Worm (Caenorhabditis elegans) whole organism, early embryonic: ENCODE results near the gene C08E8.5.

Experiments
- B0310.2 ChIP-seq: sonication (generic microtip); optimal IDR thresholded peaks from 2 replicates; lab custom pipeline; 2016; ENCODE audit warnings: mild to moderate bottlenecking, missing genetic modification characterization, missing compliant biosample characterization
- F13C5.2 ChIP-seq: sonication (generic microtip); optimal IDR thresholded peaks from 2 replicates; lab custom pipeline; 2017; ENCODE audit warnings: mild to moderate bottlenecking, missing genetic modification characterization, inconsistent platforms, missing compliant biosample characterization
- aly-1 ChIP-seq: sonication (generic microtip); optimal IDR thresholded peaks from 2 replicates; lab custom pipeline; 2016; ENCODE audit warnings: missing genetic modification characterization, missing compliant biosample characterization
- ama-1 ChIP-seq: fragments of 150-350 bp; optimal IDR thresholded peaks from 2 replicates; lab custom pipeline; 2014
- ceh-13 ChIP-seq: fragments of 200-800 bp; sonication (Bioruptor generic); optimal IDR thresholded peaks from 2 replicates; lab custom pipeline; 2018; ENCODE audit warnings: mild to moderate bottlenecking, missing genetic modification characterization, missing compliant biosample characterization
- ceh-36 ChIP-seq: sonication (generic microtip); optimal IDR thresholded peaks from 2 replicates; lab custom pipeline; 2016; ENCODE audit warnings: missing genetic modification characterization, inconsistent platforms, missing compliant biosample characterization
- ets-7 ChIP-seq: sonication (generic microtip); optimal IDR thresholded peaks from 2 replicates; lab custom pipeline; 2016; ENCODE audit warnings: missing genotype, missing genetic modification characterization, missing compliant biosample characterization
- flt-1 ChIP-seq: fragments of 200-800 bp; sonication (Bioruptor generic); IDR thresholded peaks from 2 replicates; pipeline ENCODE4 v1.3.6; 2022; ENCODE audit warnings: missing genetic modification characterization, missing compliant biosample characterization
- hmbx-1 ChIP-seq: sonication (generic microtip); optimal IDR thresholded peaks from 2 replicates; lab custom pipeline; 2016; ENCODE audit warnings: mild to moderate bottlenecking, missing genetic modification characterization, missing compliant biosample characterization
- hmg-4 ChIP-seq: fragments of 200-800 bp; sonication (Bioruptor generic); optimal IDR thresholded peaks from 2 replicates; lab custom pipeline; 2018; ENCODE audit warnings: mild to moderate bottlenecking, missing genetic modification characterization, missing compliant biosample characterization
- hnd-1 ChIP-seq: sonication (generic microtip); optimal IDR thresholded peaks from 2 replicates; lab custom pipeline; 2016; ENCODE audit warnings: missing genetic modification characterization, missing compliant biosample characterization
- pes-1 ChIP-seq: fragments of 200-800 bp; sonication (Bioruptor generic); IDR thresholded peaks from 2 replicates; pipeline ENCODE4 v1.3.6; 2022; ENCODE audit warnings: missing genetic modification reagents, missing genetic modification characterization, missing compliant biosample characterization
- scrt-1 ChIP-seq: fragments of 200-800 bp; sonication (Bioruptor generic); IDR thresholded peaks from 2 replicates; pipeline ENCODE4 v1.3.6; 2022; ENCODE audit warnings: missing genetic modification characterization, missing compliant biosample characterization
- sea-1 ChIP-seq: fragments of 200-800 bp; sonication (Bioruptor generic); conservative IDR thresholded peaks from 2 replicates; pipeline ENCODE4 v1.3.6; 2022; ENCODE audit warnings: missing genetic modification characterization, missing compliant biosample characterization
- tbx-11 ChIP-seq: fragments of 200-800 bp; sonication (Bioruptor generic); IDR thresholded peaks from 2 replicates; pipeline ENCODE4 v1.3.6; 2022; ENCODE audit warnings: missing genetic modification characterization, missing compliant biosample characterization
- tbx-37 ChIP-seq: fragments of 200-800 bp; sonication (Bioruptor generic); conservative IDR thresholded peaks from 2 replicates; pipeline ENCODE4 v1.3.6; 2022; ENCODE audit warnings: missing genetic modification reagents, missing genetic modification characterization, missing compliant biosample characterization
- tra-4 ChIP-seq: sonication (generic microtip); optimal IDR thresholded peaks from 2 replicates; lab custom pipeline; 2017; ENCODE audit warnings: missing genetic modification characterization, missing compliant biosample characterization

The C08E8.5 gene

ce11 chrV:18337643-18338042 is 22.1 kb downstream of the C08E8.5 start:
- no peak for TF ChIP-seq scrt-1
- no peak for TF ChIP-seq tra-4 (tag; lab: Kevin White, UChicago)
- TF ChIP-seq ceh-36, result no peak
- no peak for TF ChIP-seq pes-1 (GFP tag; lab: Robert Waterston, UW)
- TF ChIP-seq ets-7, result no peak
- TF ChIP-seq F13C5.2, result no peak
- TF ChIP-seq sea-1 (GFP tag; lab: Robert Waterston, UW), result no peak
- TF ChIP-seq B0310.2 (tag; lab: Kevin White, UChicago), result no peak
- no peak for TF ChIP-seq ama-1 (lab: Kevin White, UChicago)
- TF ChIP-seq ceh-13 (GFP tag; lab: Kevin White, UChicago), result no peak
- no peak for TF ChIP-seq hmg-4 (GFP tag; lab: Kevin White, UChicago)
- TF ChIP-seq hmbx-1 (tag; lab: Kevin White, UChicago), result no peak

- no peak for TF ChIP-seq ets-7
- TF ChIP-seq aly-1 (tag; lab: Kevin White, UChicago), result no peak
- no peak for TF ChIP-seq hnd-1
- TF ChIP-seq hmbx-1 (tag; lab: Kevin White, UChicago), result no peak
- no peak for TF ChIP-seq hmg-4 (GFP tag; lab: Kevin White, UChicago)
- no peak for TF ChIP-seq ceh-13 (GFP tag; lab: Kevin White, UChicago)
- TF ChIP-seq scrt-1, result no peak
- no peak for TF ChIP-seq tbx-11 (GFP tag; lab: Robert Waterston, UW)
- TF ChIP-seq sea-1 (GFP tag; lab: Robert Waterston, UW), result no peak
- no peak for TF ChIP-seq B0310.2 (tag; lab: Kevin White, UChicago)
- no peak for TF ChIP-seq F13C5.2
- no peak for TF ChIP-seq tbx-37 (GFP tag; lab: Robert Waterston, UW)
- no peak for TF ChIP-seq ceh-36
- TF ChIP-seq flt-1, result no peak
- TF ChIP-seq pes-1 (GFP tag; lab: Robert Waterston, UW), result no peak
- TF ChIP-seq ama-1 (lab: Kevin White, UChicago), result no peak
- TF ChIP-seq tra-4 (tag; lab: Kevin White, UChicago), result no peak
Measured at ce11 chrV:18331086-18331485, 28.7 kb downstream of the C08E8.5 start, which contains the start of gene B0462.4. B0462.4 (minus strand) TSS chrV:18331186.

DNA sequence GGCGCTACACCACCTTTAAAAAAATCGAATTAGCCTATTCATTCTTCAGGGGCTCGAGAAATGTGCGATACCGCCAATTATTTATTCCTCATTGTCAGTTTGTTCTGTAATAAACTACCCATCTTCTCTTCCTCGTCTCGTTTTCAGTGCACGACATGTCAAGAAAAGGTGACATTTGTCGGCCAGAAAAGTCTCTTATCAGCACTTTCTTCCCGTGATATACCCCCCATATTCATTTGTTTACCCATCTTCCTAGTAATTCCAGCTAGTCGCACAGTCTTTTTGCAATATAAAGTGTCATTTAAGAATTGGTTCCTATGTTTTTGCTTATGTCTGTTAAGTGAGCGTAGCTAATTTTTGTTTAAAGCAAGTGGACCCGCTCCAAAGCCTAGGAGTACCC is 35.3 kb downstream of the C08E8.5 start:
- TF ChIP-seq ama-1 (lab: Kevin White, UChicago), result no peak
- no peak for TF ChIP-seq B0310.2 (tag; lab: Kevin White, UChicago)
- no peak for TF ChIP-seq sea-1 (GFP tag; lab: Robert Waterston, UW)
- no peak for TF ChIP-seq scrt-1
- TF ChIP-seq tbx-37 (GFP tag; lab: Robert Waterston, UW), result no peak
- no peak for TF ChIP-seq ceh-13 (GFP tag; lab: Kevin White, UChicago)
- no peak for TF ChIP-seq tra-4 (tag; lab: Kevin White, UChicago)
- no peak for TF ChIP-seq tbx-11 (GFP tag; lab: Robert Waterston, UW)
- TF ChIP-seq ets-7, result no peak
- TF ChIP-seq ceh-36, result no peak
- no peak for TF ChIP-seq hmbx-1 (tag; lab: Kevin White, UChicago)
- TF ChIP-seq flt-1, result no peak
- TF ChIP-seq hmg-4 (GFP tag; lab: Kevin White, UChicago), result no peak

DNA sequence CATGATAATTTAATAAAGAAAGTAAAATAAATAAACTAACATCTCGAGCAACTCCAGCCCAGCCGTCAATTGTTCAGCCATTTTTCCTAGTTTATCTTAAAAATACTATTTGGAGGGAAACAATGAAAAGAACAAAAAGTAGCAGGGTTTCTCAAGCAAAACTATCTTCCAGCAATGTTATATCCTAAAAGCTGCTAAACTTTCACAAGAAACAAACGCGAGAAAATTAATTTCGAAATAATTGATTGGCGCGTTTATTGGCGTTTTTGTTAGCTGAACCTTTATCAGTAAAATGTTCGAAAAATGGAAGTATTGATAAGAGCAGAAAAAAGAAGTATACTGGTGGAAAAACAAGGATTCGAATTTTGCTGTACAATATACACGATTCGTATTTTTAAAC is 36.6 kb downstream of the C08E8.5 start, which contains the start of gene B0462.5:
Gene B0462.5, minus strand, starts transcription at position 101 of the 400 bp plus-strand sequence.
- TF ChIP-seq F13C5.2 (no peak), flt-1 (no peak)

DNA sequence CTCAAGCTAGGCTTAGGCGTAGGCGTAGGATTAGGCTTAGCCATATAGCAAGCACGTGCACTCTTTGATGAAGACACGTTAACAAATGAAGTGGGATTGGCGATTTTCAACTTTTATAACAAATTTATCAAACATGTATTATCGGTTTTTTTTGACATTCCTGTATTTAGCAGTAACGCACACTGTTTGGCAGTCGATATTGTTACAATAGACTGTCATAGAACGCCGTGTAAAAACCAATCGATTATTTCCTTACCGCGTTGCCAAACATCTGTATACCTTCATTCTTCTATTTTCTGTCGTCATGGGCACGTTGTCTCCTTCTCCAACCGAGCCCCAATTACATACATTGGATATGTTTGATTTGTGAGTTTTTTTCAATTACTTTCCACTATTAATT is 41.5 kb downstream of the C08E8.5 start, which contains the start of gene fbxb-119:
Gene fbxb-119, plus strand, starts transcription at position 301 of the 400 bp plus-strand sequence.
- no peak for TF ChIP-seq ets-7
- TF ChIP-seq ceh-13 (GFP tag; lab: Kevin White, UChicago), result no peak
- TF ChIP-seq aly-1 (tag; lab: Kevin White, UChicago), result no peak
- no peak for TF ChIP-seq flt-1
- no peak for TF ChIP-seq F13C5.2
- no peak for TF ChIP-seq hmbx-1 (tag; lab: Kevin White, UChicago)
- no peak for TF ChIP-seq scrt-1
- no peak for TF ChIP-seq tbx-37 (GFP tag; lab: Robert Waterston, UW)
- TF ChIP-seq pes-1 (GFP tag; lab: Robert Waterston, UW), result no peak
- no peak for TF ChIP-seq ama-1 (lab: Kevin White, UChicago)
- no peak for TF ChIP-seq tra-4 (tag; lab: Kevin White, UChicago)
- no peak for TF ChIP-seq hnd-1
- no peak for TF ChIP-seq hmg-4 (GFP tag; lab: Kevin White, UChicago)
- no peak for TF ChIP-seq B0310.2 (tag; lab: Kevin White, UChicago)
- TF ChIP-seq tbx-11 (GFP tag; lab: Robert Waterston, UW), result no peak
- no peak for TF ChIP-seq ceh-36
- no peak for TF ChIP-seq sea-1 (GFP tag; lab: Robert Waterston, UW)
